Worm (Caenorhabditis elegans): ENCODE results near the gene F39F10.2.

Gene F39F10.2

ce11 chrX:16871355-16871754, 23.3 kb upstream of the F39F10.2 start:
- TF ChIP-seq nhr-76 (tag; optimal IDR thresholded peaks at IDR 0.05) (no peak), pax-3 (tag; optimal IDR thresholded peaks at IDR 0.05) (no peak), hpl-2 (GFP tag; optimal IDR thresholded peaks at IDR 0.05) (no peak), nhr-12 (tag; optimal IDR thresholded peaks at IDR 0.05) (no peak), ceh-90 (tag; optimal IDR thresholded peaks at IDR 0.05) (no peak), lin-39 (tag; optimal IDR thresholded peaks at IDR 0.05) (no peak), nhr-47 (tag; optimal IDR thresholded peaks at IDR 0.05) (peak; percentile 4), snu-23 (GFP tag; optimal IDR thresholded peaks at IDR 0.05) (peak; percentile 43), mep-1 (tag; optimal IDR thresholded peaks at IDR 0.05) (no peak), elt-2 (tag; optimal IDR thresholded peaks at IDR 0.05) (peak; percentile 32), ceh-88 (GFP tag; IDR thresholded peaks at IDR 0.05) (no peak), skn-1 (tag; optimal IDR thresholded peaks at IDR 0.05) (no peak), nhr-90 (tag; optimal IDR thresholded peaks at IDR 0.05; ENCODE audit: poor library complexity) (peak; percentile 31), xbp-1 (tag; optimal IDR thresholded peaks at IDR 0.05) (no peak), nhr-20 (tag; optimal IDR thresholded peaks at IDR 0.05) (peak; percentile 72), nhr-237 (tag; optimal IDR thresholded peaks at IDR 0.05) (no peak), egl-13 (tag; optimal IDR thresholded peaks at IDR 0.05) (no peak), lin-13 (GFP tag; optimal IDR thresholded peaks at IDR 0.05) (no peak), fkh-4 (tag; optimal IDR thresholded peaks at IDR 0.05; ENCODE audit: borderline replicate concordance) (no peak), mef-2 (tag; optimal IDR thresholded peaks at IDR 0.05) (no peak), rnt-1 (tag; optimal IDR thresholded peaks at IDR 0.05) (no peak), zag-1 (tag; optimal IDR thresholded peaks at IDR 0.05) (no peak), sptf-1 (tag; optimal IDR thresholded peaks at IDR 0.05) (no peak), pqm-1 (tag; optimal IDR thresholded peaks at IDR 0.05) (no peak), mab-9 (GFP tag; IDR thresholded peaks at IDR 0.05) (no peak), pag-3 (tag; optimal IDR thresholded peaks at IDR 0.05; ENCODE audit: borderline replicate concordance, insufficient read depth) (no peak), tlp-1 (tag; optimal IDR thresholded peaks at IDR 0.05) (no peak), F16B12.6 (tag; optimal IDR thresholded peaks at IDR 0.05) (no peak), lsy-2 (tag; optimal IDR thresholded peaks at IDR 0.05) (no peak), nhr-77 (tag; optimal IDR thresholded peaks at IDR 0.05) (no peak), C34B4.2 (tag; optimal IDR thresholded peaks at IDR 0.05) (no peak), efl-3 (GFP tag; optimal IDR thresholded peaks at IDR 0.05) (no peak), elt-3 (tag; optimal IDR thresholded peaks at IDR 0.05) (peak in 2 of 6 experiments; percentile 59 to 64), aha-1 (tag; optimal IDR thresholded peaks at IDR 0.05) (no peak), alr-1 (tag; optimal IDR thresholded peaks at IDR 0.05; ENCODE audit: borderline replicate concordance) (no peak), ztf-11 (tag; optimal IDR thresholded peaks at IDR 0.05) (no peak), Y116A8C.19 (tag; optimal IDR thresholded peaks at IDR 0.05; ENCODE audit: borderline replicate concordance) (no peak), ces-1 (GFP tag; optimal IDR thresholded peaks at IDR 0.05) (no peak), snpc-4 (tag; optimal IDR thresholded peaks at IDR 0.05) (no peak), sox-4 (tag; optimal IDR thresholded peaks at IDR 0.05) (no peak), unc-130 (tag; optimal IDR thresholded peaks at IDR 0.05) (no peak), ama-1 (optimal IDR thresholded peaks at IDR 0.05) (no peak), zip-4 (GFP tag; optimal IDR thresholded peaks at IDR 0.05) (no peak), nhr-71 (tag; optimal IDR thresholded peaks at IDR 0.05) (peak; percentile 66), grh-1 (GFP tag; IDR thresholded peaks at IDR 0.05) (no peak), nhr-19 (GFP tag; conservative IDR thresholded peaks at IDR 0.05) (no peak), lin-35 (GFP tag; optimal IDR thresholded peaks at IDR 0.05) (peak in 1 of 2 experiments; percentile 69), C16A3.4 (tag; optimal IDR thresholded peaks at IDR 0.05) (no peak), swsn-7 (tag; optimal IDR thresholded peaks at IDR 0.05) (no peak), nhr-85 (tag) (peak; percentile 89), unc-98 (GFP tag; IDR thresholded peaks at IDR 0.05) (no peak), mdl-1 (tag; optimal IDR thresholded peaks at IDR 0.05) (peak in 1 of 2 experiments; percentile 36), unc-62 (GFP tag; optimal IDR thresholded peaks at IDR 0.05) (no peak), unc-30 (tag; optimal IDR thresholded peaks at IDR 0.05) (no peak)
